Worm (Caenorhabditis elegans) whole organism, L3 larva: Measurements from ENCODE around the gene F57G4.1.

ENCODE experiments used
- R02D3.7 ChIP-seq: fragments of 150-350 bp; optimal IDR thresholded peaks from 2 replicates; lab custom pipeline; 2014; ENCODE audit warnings: missing biosample characterization, missing genetic modification characterization
- ceh-9 ChIP-seq: sonication (generic microtip); optimal IDR thresholded peaks from 2 replicates; lab custom pipeline; 2018; ENCODE audit warnings: missing biosample characterization, missing genetic modification characterization
- elt-2 ChIP-seq: sonication (generic microtip); optimal IDR thresholded peaks from 2 replicates; lab custom pipeline; 2016; ENCODE audit warnings: missing genetic modification reagents, mild to moderate bottlenecking, missing genetic modification characterization, missing compliant biosample characterization
- fkh-10 ChIP-seq: sonication (generic microtip); optimal IDR thresholded peaks from 2 replicates; lab custom pipeline; 2017; ENCODE audit warnings: missing biosample characterization, missing genetic modification reagents, missing genetic modification characterization
- fos-1 ChIP-seq: fragments of 150-350 bp; optimal IDR thresholded peaks from 2 replicates; lab custom pipeline; 2014; ENCODE audit warnings: missing biosample characterization, missing genetic modification characterization
- jun-1 ChIP-seq: fragments of 150-350 bp; optimal IDR thresholded peaks from 2 replicates; lab custom pipeline; 2014; ENCODE audit warnings: missing biosample characterization, missing genetic modification reagents, missing genetic modification characterization
- lin-39 ChIP-seq: fragments of 150-350 bp; optimal IDR thresholded peaks from 2 replicates; lab custom pipeline; 2018; ENCODE audit warnings: missing biosample characterization, missing genetic modification reagents, missing genetic modification characterization
- nhr-25 ChIP-seq: sonication (generic microtip); optimal IDR thresholded peaks from 2 replicates; lab custom pipeline; 2017; ENCODE audit warnings: missing biosample characterization, missing genetic modification characterization
- nhr-28 ChIP-seq: fragments of 150-350 bp; optimal IDR thresholded peaks from 2 replicates; lab custom pipeline; 2014; ENCODE audit warnings: missing biosample characterization, missing genetic modification characterization
- pha-4 ChIP-seq: fragments of 150-350 bp; optimal IDR thresholded peaks from 2 replicates; lab custom pipeline; 2014; ENCODE audit warnings: missing biosample characterization, missing genetic modification reagents, missing genetic modification characterization
- pqm-1 ChIP-seq: fragments of 150-350 bp; optimal IDR thresholded peaks from 2 replicates; lab custom pipeline; 2017; ENCODE audit warnings: missing biosample characterization, missing genetic modification characterization, inconsistent platforms
- unc-39 ChIP-seq: sonication (generic microtip); optimal IDR thresholded peaks from 4 replicates; lab custom pipeline; 2017; ENCODE audit warnings: missing biosample characterization, missing genetic modification characterization
- zag-1 ChIP-seq: fragments of 150-350 bp; optimal IDR thresholded peaks from 2 replicates; lab custom pipeline; 2014; ENCODE audit warnings: missing biosample characterization, missing genetic modification characterization
- ztf-4 ChIP-seq: fragments of 150-350 bp; optimal IDR thresholded peaks from 2 replicates; lab custom pipeline; 2014; ENCODE audit warnings: missing biosample characterization, missing genetic modification characterization

DNA sequence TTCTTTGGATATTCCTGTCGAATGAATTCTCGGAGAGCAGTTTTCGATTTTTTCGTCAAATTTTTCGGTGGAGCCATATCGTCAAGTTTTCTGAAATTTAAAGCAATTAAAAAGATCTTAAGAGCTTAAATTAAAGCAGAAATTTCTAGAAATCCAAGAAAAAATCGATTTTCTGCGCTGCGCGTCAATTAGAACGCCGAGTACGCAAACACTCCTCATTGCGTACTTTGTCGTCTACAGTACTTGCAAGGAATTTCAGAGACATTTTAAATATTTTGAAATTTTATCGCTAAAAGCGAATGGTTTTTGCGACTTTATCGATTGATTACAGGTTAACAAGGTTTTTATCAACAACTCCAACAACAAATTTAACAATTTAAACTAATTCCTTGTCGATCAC, 31.9 kb downstream of the F57G4.1 start:
- no peak for TF ChIP-seq fos-1
- no peak for TF ChIP-seq fkh-10
- no peak for TF ChIP-seq elt-2
- no peak for TF ChIP-seq nhr-25 (tag; lab: Kevin White, UChicago)
- TF ChIP-seq ceh-9 (tag; lab: Kevin White, UChicago), result no peak
- TF ChIP-seq lin-39 (tag; lab: Kevin White, UChicago), result no peak
- no peak for TF ChIP-seq unc-39
- TF ChIP-seq zag-1, result no peak
- TF ChIP-seq jun-1, result no peak
- no peak for TF ChIP-seq R02D3.7 (tag; lab: Kevin White, UChicago)
- TF ChIP-seq pha-4, result no peak
- no peak for TF ChIP-seq ztf-4 (tag; lab: Kevin White, UChicago)
- TF ChIP-seq nhr-28 (tag; lab: Kevin White, UChicago), result no peak
- no peak for TF ChIP-seq pqm-1
